Fruit fly (Drosophila melanogaster): ENCODE data around the gene alpha4GT1.

Gene alpha4GT1

DNA sequence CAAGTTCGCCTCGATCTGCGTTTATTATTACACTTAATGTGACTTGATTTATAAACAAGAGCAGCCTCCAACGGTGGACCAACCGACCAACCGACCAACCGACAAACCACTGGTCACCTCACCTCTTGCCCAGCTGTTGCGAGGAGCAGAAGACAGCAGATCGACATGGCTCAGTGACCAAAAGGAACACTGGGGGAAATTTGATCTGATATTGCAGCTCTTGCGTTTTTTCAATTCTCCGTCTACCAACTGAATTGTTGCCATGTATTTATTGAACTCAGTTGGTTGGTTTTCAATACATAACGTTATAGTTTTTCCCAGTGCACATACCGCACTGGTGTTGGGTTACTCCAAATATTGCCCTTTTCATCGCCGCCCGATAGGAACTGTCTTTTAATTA lies 18.3 kb downstream of the alpha4GT1 start (continued):
- TF ChIP-seq sage (GFP tag; optimal IDR thresholded peaks at IDR 0.05): no peak
- peak; percentile 63 for TF ChIP-seq br (GFP tag; optimal IDR thresholded peaks at IDR 0.05)
- no peak for TF ChIP-seq Hr83 (GFP tag; optimal IDR thresholded peaks at IDR 0.05; ENCODE audit: poor library complexity, severe bottlenecking)
- TF ChIP-seq lola (GFP tag; optimal IDR thresholded peaks at IDR 0.05): no peak
- TF ChIP-seq N (GFP tag; optimal IDR thresholded peaks at IDR 0.05): no peak
- peak; percentile 62 for TF ChIP-seq fru (GFP tag; optimal IDR thresholded peaks at IDR 0.05)

DNA sequence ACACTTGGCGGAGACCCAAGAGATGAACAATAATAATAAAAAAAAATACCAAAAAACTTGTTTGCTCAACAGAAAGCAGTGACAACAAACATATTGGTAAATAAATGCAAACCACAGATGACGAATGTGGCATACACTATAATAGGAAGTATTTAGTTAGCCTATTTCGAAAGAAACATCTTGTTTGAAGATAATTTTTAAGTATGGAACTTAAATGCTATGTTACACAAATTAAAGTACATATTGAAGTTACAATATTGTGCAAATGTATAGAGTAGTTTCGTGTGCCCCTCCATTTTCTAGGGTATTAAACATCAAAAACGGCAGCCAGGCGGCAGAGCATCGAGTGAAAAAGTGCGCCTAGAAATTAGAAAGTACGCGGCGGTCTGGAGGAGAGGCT lies 19.5 kb downstream of the alpha4GT1 start:
- TF ChIP-seq Hnf4 (GFP tag; optimal IDR thresholded peaks at IDR 0.05) (no peak), fru (GFP tag; optimal IDR thresholded peaks at IDR 0.05) (no peak), CrebA (GFP tag; optimal IDR thresholded peaks at IDR 0.05; ENCODE audit: borderline replicate concordance) (no peak), woc (GFP tag; optimal IDR thresholded peaks at IDR 0.05) (no peak), h (GFP tag; optimal IDR thresholded peaks at IDR 0.05) (no peak), Mio (GFP tag; optimal IDR thresholded peaks at IDR 0.05) (no peak), ey (GFP tag; optimal IDR thresholded peaks at IDR 0.05) (no peak), GATAd (GFP tag; optimal IDR thresholded peaks at IDR 0.05) (no peak), CG9705 (GFP tag; optimal IDR thresholded peaks at IDR 0.05) (no peak), Hr83 (GFP tag; optimal IDR thresholded peaks at IDR 0.05; ENCODE audit: poor library complexity, severe bottlenecking) (no peak), Myc (optimal IDR thresholded peaks at IDR 0.05) (no peak)

- TF ChIP-seq Dfd (GFP tag; optimal IDR thresholded peaks at IDR 0.05) (no peak), Abd-B (GFP tag; optimal IDR thresholded peaks at IDR 0.05) (no peak), jim (GFP tag; optimal IDR thresholded peaks at IDR 0.05) (no peak), Hnf4 (GFP tag; optimal IDR thresholded peaks at IDR 0.05) (no peak)
These were observed 21.0 kb downstream of the alpha4GT1 start for dm6 chr2L:3001953-3002352.

- TF ChIP-seq usp (GFP tag; optimal IDR thresholded peaks at IDR 0.05) (no peak), Myc (optimal IDR thresholded peaks at IDR 0.05) (no peak), fru (GFP tag; optimal IDR thresholded peaks at IDR 0.05) (no peak), tai (GFP tag; optimal IDR thresholded peaks at IDR 0.05) (no peak), woc (GFP tag; optimal IDR thresholded peaks at IDR 0.05) (no peak), Dfd (GFP tag; optimal IDR thresholded peaks at IDR 0.05) (no peak), psq (GFP tag; optimal IDR thresholded peaks at IDR 0.05) (no peak), Hr78 (GFP tag; optimal IDR thresholded peaks at IDR 0.05) (no peak), lola (GFP tag; optimal IDR thresholded peaks at IDR 0.05) (no peak), OdsH (GFP tag; optimal IDR thresholded peaks at IDR 0.05) (no peak), dsf (GFP tag; optimal IDR thresholded peaks at IDR 0.05; ENCODE audit: borderline replicate concordance) (no peak), rgr (GFP tag; optimal IDR thresholded peaks at IDR 0.05) (no peak), brk (GFP tag; optimal IDR thresholded peaks at IDR 0.05) (no peak), CG32264 (GFP tag; optimal IDR thresholded peaks at IDR 0.05) (no peak)
These were observed 22.4 kb downstream of the alpha4GT1 start for dm6 chr2L:3000517-3000934.

DNA sequence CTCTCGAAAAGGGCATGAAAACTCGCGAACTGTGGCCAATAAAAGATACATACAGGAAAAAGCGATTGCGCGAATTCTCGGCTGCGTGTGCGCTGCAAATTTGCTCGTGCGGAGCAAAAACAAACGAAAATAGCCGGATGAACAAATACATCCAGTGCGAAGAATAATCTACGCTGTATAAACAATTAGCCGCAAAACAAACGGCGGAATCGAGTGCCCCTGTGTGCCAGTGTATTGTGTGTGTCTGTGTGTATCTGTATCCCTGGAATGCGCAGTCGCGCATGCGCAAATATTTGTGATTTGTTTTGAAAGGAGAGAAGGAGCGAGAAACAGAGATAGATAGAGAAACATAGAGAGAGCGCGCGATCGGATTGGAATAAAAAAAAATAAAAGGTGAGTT lies 23.3 kb downstream of the alpha4GT1 start:
- TF ChIP-seq dmrt93B (GFP tag; optimal IDR thresholded peaks at IDR 0.05): no peak
- no peak for TF ChIP-seq HLH106 (tag; optimal IDR thresholded peaks at IDR 0.05)
- no peak for TF ChIP-seq h (GFP tag; optimal IDR thresholded peaks at IDR 0.05)
- TF ChIP-seq CG9705 (GFP tag; optimal IDR thresholded peaks at IDR 0.05): no peak
- no peak for TF ChIP-seq sage (GFP tag; optimal IDR thresholded peaks at IDR 0.05)
- no peak for TF ChIP-seq tai (GFP tag; optimal IDR thresholded peaks at IDR 0.05)
- TF ChIP-seq Hnf4 (GFP tag; optimal IDR thresholded peaks at IDR 0.05): no peak
- TF ChIP-seq fru (GFP tag; optimal IDR thresholded peaks at IDR 0.05): no peak
- no peak for TF ChIP-seq CG32264 (GFP tag; optimal IDR thresholded peaks at IDR 0.05)
- no peak for TF ChIP-seq Jra (GFP tag; optimal IDR thresholded peaks at IDR 0.05)
- no peak for TF ChIP-seq Dfd (GFP tag; optimal IDR thresholded peaks at IDR 0.05)
- TF ChIP-seq br (GFP tag; optimal IDR thresholded peaks at IDR 0.05): no peak
- TF ChIP-seq pan (optimal IDR thresholded peaks at IDR 0.05): no peak
- no peak for TF ChIP-seq foxo (GFP tag; optimal IDR thresholded peaks at IDR 0.05)

DNA sequence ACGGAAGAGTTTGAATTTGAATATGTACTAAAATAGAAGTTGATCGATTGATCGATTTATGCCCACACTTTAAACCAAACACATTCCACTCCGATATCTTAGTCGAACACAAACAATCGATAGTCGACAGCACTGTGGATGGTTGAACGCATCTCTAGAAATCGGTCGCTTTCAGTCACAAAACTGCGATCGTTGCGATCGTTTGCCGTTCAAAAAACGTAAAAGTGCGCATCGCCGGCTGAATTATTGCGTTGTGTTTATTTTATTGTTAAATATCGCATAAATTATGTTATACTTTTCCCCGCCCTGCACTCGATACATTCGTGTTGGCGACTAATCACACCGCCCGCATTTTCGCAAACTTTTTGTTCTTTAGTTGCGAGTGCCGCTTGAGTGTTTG lies 23.8 kb downstream of the alpha4GT1 start, which contains the start of gene Ccdc85:
Gene Ccdc85, plus strand, starts transcription at position 174 of the 400 bp plus-strand sequence.
- no peak for TF ChIP-seq brk (GFP tag; optimal IDR thresholded peaks at IDR 0.05)
- TF ChIP-seq Hr83 (GFP tag; optimal IDR thresholded peaks at IDR 0.05; ENCODE audit: poor library complexity, severe bottlenecking): no peak
- TF ChIP-seq Rel (GFP tag; optimal IDR thresholded peaks at IDR 0.05): no peak
- peak; percentile 39 for TF ChIP-seq Rel (tag; optimal IDR thresholded peaks at IDR 0.05)
- TF ChIP-seq GATAd (GFP tag; optimal IDR thresholded peaks at IDR 0.05): no peak
- peak in 1 of 2 experiments; percentile 50 for TF ChIP-seq foxo (GFP tag; optimal IDR thresholded peaks at IDR 0.05)
- TF ChIP-seq Jra (GFP tag; optimal IDR thresholded peaks at IDR 0.05): peak; percentile 28
- no peak for TF ChIP-seq OdsH (GFP tag; optimal IDR thresholded peaks at IDR 0.05)
- no peak for TF ChIP-seq psq (GFP tag; optimal IDR thresholded peaks at IDR 0.05)
- TF ChIP-seq rgr (GFP tag; optimal IDR thresholded peaks at IDR 0.05): no peak
- TF ChIP-seq Myc (optimal IDR thresholded peaks at IDR 0.05): peak; percentile 40
- peak; percentile 60 for TF ChIP-seq Vsx2 (GFP tag; optimal IDR thresholded peaks at IDR 0.05; ENCODE audit: partially characterized antibody)
- TF ChIP-seq Dif (GFP tag; optimal IDR thresholded peaks at IDR 0.05; ENCODE audit: partially characterized antibody): peak; percentile 75
- TF ChIP-seq dl (GFP tag; optimal IDR thresholded peaks at IDR 0.05; ENCODE audit: insufficient read depth in 1 of 2, partially characterized antibody in 2 of 2): peak in 1 of 2 experiments; percentile 3
- peak; percentile 6 for TF ChIP-seq h (GFP tag; optimal IDR thresholded peaks at IDR 0.05)
- TF ChIP-seq fru (GFP tag; optimal IDR thresholded peaks at IDR 0.05): no peak

All from whole organism, wandering third instar larva.